Worm (Caenorhabditis elegans) whole organism, L1 larva: ENCODE data around the gene maoc-1.

Experiments used
- ceh-82 ChIP-seq, 3 experiments: fragments of 150-350 bp in 1 of 3; sonication (generic microtip) in 2 of 3; optimal IDR thresholded peaks; 2 replicates each; lab custom pipeline; 2014 to 2017; ENCODE audit warnings: missing biosample characterization in 3 of 3, missing genetic modification characterization in 3 of 3
- egl-27 ChIP-seq, 2 experiments: fragments of 150-350 bp in 1 of 2; sonication (generic microtip); optimal IDR thresholded peaks; 3 replicates each; lab custom pipeline; 2017 to 2018; ENCODE audit warnings: missing biosample characterization in 2 of 2, missing genetic modification characterization in 2 of 2, missing genetic modification reagents in 2 of 2
- fkh-10 ChIP-seq: sonication (generic microtip); optimal IDR thresholded peaks from 2 replicates; lab custom pipeline; 2017; ENCODE audit warnings: missing biosample characterization, missing genetic modification reagents, missing genetic modification characterization
- grh-1 ChIP-seq: fragments of 200-800 bp; sonication (Bioruptor generic); IDR thresholded peaks from 2 replicates; pipeline ENCODE4 v1.3.6; 2022; ENCODE audit warnings: missing genetic modification reagents, missing genetic modification characterization, missing compliant biosample characterization
- nhr-12 ChIP-seq: sonication (generic microtip); optimal IDR thresholded peaks from 2 replicates; lab custom pipeline; 2017; ENCODE audit warnings: missing biosample characterization, missing genetic modification characterization
- nhr-76 ChIP-seq: sonication (generic microtip); optimal IDR thresholded peaks from 2 replicates; lab custom pipeline; 2017; ENCODE audit warnings: missing biosample characterization, missing genetic modification characterization
- pqm-1 ChIP-seq: sonication (generic microtip); optimal IDR thresholded peaks from 3 replicates; lab custom pipeline; 2017; ENCODE audit warnings: missing biosample characterization, missing genetic modification characterization
- rnt-1 ChIP-seq: sonication (generic microtip); optimal IDR thresholded peaks from 2 replicates; lab custom pipeline; 2016; ENCODE audit warnings: mild to moderate bottlenecking, missing genetic modification characterization, moderate library complexity, missing compliant biosample characterization
- ztf-11 ChIP-seq, 2 experiments: sonication (generic microtip); optimal IDR thresholded peaks; 2 replicates each; lab custom pipeline; 2016 to 2017; ENCODE audit warnings: missing genetic modification characterization in 2 of 2, missing biosample characterization in 1 of 2, missing compliant biosample characterization in 1 of 2

- TF ChIP-seq pqm-1 (tag; lab: Kevin White, UChicago) (no peak), egl-27 (tag; optimal IDR thresholded peaks at IDR 0.05; lab: Kevin White, UChicago) (no peak), ceh-82 (tag; optimal IDR thresholded peaks at IDR 0.05; lab: Kevin White, UChicago) (no peak), fkh-10 (peak; percentile 59), rnt-1 (tag; lab: Kevin White, UChicago) (no peak), grh-1 (GFP tag; lab: Robert Waterston, UW) (no peak), nhr-76 (tag; lab: Kevin White, UChicago) (no peak), ztf-11 (tag; optimal IDR thresholded peaks at IDR 0.05; lab: Kevin White, UChicago) (no peak), nhr-12 (tag; lab: Kevin White, UChicago) (no peak)
Measured at ce11 chrII:7176108-7176507, 20.0 kb upstream of the maoc-1 start.
